Worm (Caenorhabditis elegans): ENCODE results near the gene vps-32.1.
A peak's percentile ranks its signal among the peaks of the same experiment; 100 is the strongest.

DNA sequence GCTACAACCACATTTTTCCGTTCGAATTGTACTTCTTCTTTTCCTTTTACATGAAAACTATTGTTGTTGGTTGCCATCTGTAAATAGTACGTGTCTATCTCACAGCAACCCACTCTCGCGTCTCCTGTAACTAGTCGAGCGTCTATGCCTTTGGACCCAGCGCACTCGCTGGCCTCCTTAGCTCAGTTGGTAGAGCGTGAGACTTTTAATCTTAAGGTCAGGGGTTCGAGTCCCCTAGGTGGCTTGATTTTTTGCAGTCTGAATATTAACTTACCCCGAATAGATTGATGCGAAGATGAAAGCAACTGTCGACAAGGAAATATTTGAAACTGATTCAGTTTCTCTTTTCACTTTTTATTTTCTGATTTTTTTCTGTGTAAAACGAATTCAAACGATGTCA, 24.4 kb upstream of the vps-32.1 start, which contains the start of gene mpz-3:
- TF ChIP-seq F52B5.7 (tag; optimal IDR thresholded peaks at IDR 0.05) (no peak), madf-6 (GFP tag; IDR thresholded peaks at IDR 0.05) (no peak), unc-130 (GFP tag; optimal IDR thresholded peaks at IDR 0.05) (no peak), madf-3 (GFP tag; IDR thresholded peaks at IDR 0.05) (no peak), madf-10 (tag; optimal IDR thresholded peaks at IDR 0.05) (peak; percentile 35), mcd-1 (GFP tag; IDR thresholded peaks at IDR 0.05) (no peak), F55B11.4 (tag; optimal IDR thresholded peaks at IDR 0.05; ENCODE audit: borderline replicate concordance, insufficient read depth) (no peak)

Measured in whole organism, young adult.